Fruit fly (Drosophila melanogaster) whole organism, embryonic: Measurements from ENCODE around the gene CG33654.

Source experiments
- CG10274 ChIP-seq: fragments of 200-800 bp; sonication (Bioruptor generic); optimal IDR thresholded peaks from 3 replicates; lab custom pipeline; 2017; ENCODE audit warnings: missing biosample characterization, mild to moderate bottlenecking, missing genetic modification characterization
- CG10431 ChIP-seq: fragments of 200-800 bp; sonication (Bioruptor generic); optimal IDR thresholded peaks from 3 replicates; lab custom pipeline; 2018; ENCODE audit warnings: missing biosample characterization, mild to moderate bottlenecking, missing genetic modification characterization
- CG10543 ChIP-seq: fragments of 200-800 bp; sonication (Bioruptor generic); optimal IDR thresholded peaks from 3 replicates; lab custom pipeline; 2017; ENCODE audit warnings: missing biosample characterization, mild to moderate bottlenecking, missing genetic modification characterization, moderate library complexity
- CG10565 ChIP-seq: fragments of 200-800 bp; sonication (Bioruptor generic); optimal IDR thresholded peaks from 3 replicates; lab custom pipeline; 2016; ENCODE audit warnings: missing biosample characterization, mild to moderate bottlenecking, missing genetic modification characterization
- CG11696 ChIP-seq: fragments of 200-800 bp; sonication (Bioruptor generic); IDR thresholded peaks from 2 replicates; pipeline ENCODE4 v1.3.6; 2022; ENCODE audit warnings: missing biosample characterization, missing genetic modification characterization
- CG12104 ChIP-seq: fragments of 200-800 bp; sonication (Bioruptor generic); optimal IDR thresholded peaks from 3 replicates; lab custom pipeline; 2016; ENCODE audit warnings: missing biosample characterization, missing genetic modification characterization
- CG17361 ChIP-seq: fragments of 200-800 bp; sonication (Bioruptor generic); IDR thresholded peaks from 3 replicates; pipeline ENCODE4 v1.3.6; 2022; ENCODE audit warnings: missing biosample characterization, missing genetic modification characterization
- CG4424 ChIP-seq: fragments of 200-800 bp; sonication (Bioruptor generic); optimal IDR thresholded peaks from 3 replicates; lab custom pipeline; 2016; ENCODE audit warnings: missing biosample characterization, missing genetic modification characterization
- CG6272 ChIP-seq: fragments of 200-800 bp; sonication (Bioruptor generic); IDR thresholded peaks from 2 replicates; pipeline ENCODE4 v1.3.6; 2022; ENCODE audit warnings: missing biosample characterization, missing genetic modification characterization
- CG6791 ChIP-seq: fragments of 200-800 bp; sonication (Bioruptor generic); IDR thresholded peaks from 3 replicates; pipeline ENCODE4 v1.3.6; 2022; ENCODE audit warnings: missing biosample characterization, missing genetic modification characterization; ENCODE audit not compliant: partially characterized antibody
- CG6813 ChIP-seq: fragments of 200-800 bp; sonication (Bioruptor generic); optimal IDR thresholded peaks from 2 replicates; lab custom pipeline; 2017; ENCODE audit warnings: missing biosample characterization, missing genetic modification characterization, mild to moderate bottlenecking, moderate library complexity, missing genetic modification reagents
- CG7357 ChIP-seq: fragments of 200-800 bp; sonication (Bioruptor generic); IDR thresholded peaks from 3 replicates; pipeline ENCODE4 v1.3.6; 2022; ENCODE audit warnings: missing biosample characterization, missing genetic modification characterization
- CG7745 ChIP-seq: fragments of 200-800 bp; sonication (Bioruptor generic); optimal IDR thresholded peaks from 2 replicates; lab custom pipeline; 2018; ENCODE audit warnings: missing biosample characterization, mild to moderate bottlenecking, missing genetic modification characterization, moderate library complexity
- CG7928 ChIP-seq: fragments of 200-800 bp; sonication (Bioruptor generic); optimal IDR thresholded peaks from 2 replicates; lab custom pipeline; 2017; ENCODE audit warnings: missing biosample characterization, mild to moderate bottlenecking, missing genetic modification characterization
- CG7963 ChIP-seq: fragments of 200-800 bp; sonication (Bioruptor generic); IDR thresholded peaks from 3 replicates; pipeline ENCODE4 v1.3.6; 2022; ENCODE audit warnings: missing biosample characterization, missing genetic modification characterization; ENCODE audit not compliant: partially characterized antibody
- CG7987 ChIP-seq: fragments of 200-800 bp; sonication (Bioruptor generic); optimal IDR thresholded peaks from 2 replicates; lab custom pipeline; 2018; ENCODE audit warnings: missing biosample characterization, mild to moderate bottlenecking, missing genetic modification characterization, moderate library complexity
- CG8290 ChIP-seq, 3 experiments: fragments of 200-800 bp; sonication (Bioruptor generic); optimal IDR thresholded peaks; 2 replicates each; lab custom pipeline; 2016 to 2019; ENCODE audit warnings: missing biosample characterization in 3 of 3, missing genetic modification characterization in 3 of 3, mild to moderate bottlenecking in 2 of 3, moderate library complexity in 1 of 3
- CG9817 ChIP-seq: fragments of 200-800 bp; sonication (Bioruptor generic); optimal IDR thresholded peaks from 2 replicates; lab custom pipeline; 2018; ENCODE audit warnings: missing biosample characterization, mild to moderate bottlenecking, missing genetic modification characterization, moderate library complexity
- Elba2 ChIP-seq: fragments of 200-800 bp; sonication (Bioruptor generic); optimal IDR thresholded peaks from 3 replicates; lab custom pipeline; 2016; ENCODE audit warnings: missing biosample characterization, missing genetic modification characterization
- HLHmδ ChIP-seq: fragments of 200-800 bp; sonication (Bioruptor generic); optimal IDR thresholded peaks from 2 replicates; lab custom pipeline; 2018; ENCODE audit warnings: missing biosample characterization, mild to moderate bottlenecking, missing genetic modification characterization, moderate library complexity
- Hand ChIP-seq: fragments of 200-800 bp; sonication (Bioruptor generic); optimal IDR thresholded peaks from 2 replicates; lab custom pipeline; 2017; ENCODE audit warnings: mild to moderate bottlenecking, missing biosample characterization, missing genetic modification reagents, missing genetic modification characterization
- HmgD ChIP-seq: fragments of 200-800 bp; sonication (Bioruptor generic); optimal IDR thresholded peaks from 3 replicates; lab custom pipeline; 2016; ENCODE audit warnings: missing biosample characterization, missing genetic modification characterization
- Six4 ChIP-seq: fragments of 200-800 bp; sonication (Bioruptor generic); optimal IDR thresholded peaks from 2 replicates; lab custom pipeline; 2016; ENCODE audit warnings: missing biosample characterization, missing genetic modification characterization
- Sry-δ ChIP-seq: fragments of 200-800 bp; sonication (Bioruptor generic); optimal IDR thresholded peaks from 2 replicates; lab custom pipeline; 2016; ENCODE audit warnings: missing biosample characterization, missing genetic modification characterization
- Ssrp ChIP-seq: fragments of 200-800 bp; sonication (Bioruptor generic); optimal IDR thresholded peaks from 2 replicates; lab custom pipeline; 2018; ENCODE audit warnings: missing biosample characterization, mild to moderate bottlenecking, missing genetic modification characterization, moderate library complexity
- Stat92E ChIP-seq, 3 experiments: fragments of >200 bp in 2 of 3; fragments of 200-800 bp in 1 of 3; sonication (Bioruptor generic) in 1 of 3; optimal IDR thresholded peaks; 2 replicates each; lab custom pipeline; 2017 to 2019; ENCODE audit warnings: missing biosample characterization in 3 of 3, missing genetic modification characterization in 3 of 3, mild to moderate bottlenecking in 1 of 3, moderate library complexity in 1 of 3
- chn ChIP-seq: fragments of 200-800 bp; sonication (Bioruptor generic); optimal IDR thresholded peaks from 2 replicates; lab custom pipeline; 2016; ENCODE audit warnings: missing biosample characterization, missing genetic modification characterization
- ci ChIP-seq: fragments of 200-800 bp; sonication (Bioruptor generic); IDR thresholded peaks from 3 replicates; pipeline ENCODE4 v1.3.6; 2022; ENCODE audit warnings: missing biosample characterization, missing genetic modification characterization
- cwo ChIP-seq: fragments of 200-800 bp; sonication (Bioruptor generic); optimal IDR thresholded peaks from 3 replicates; lab custom pipeline; 2017; ENCODE audit warnings: missing biosample characterization, missing genetic modification characterization, mild to moderate bottlenecking, moderate library complexity, missing genetic modification reagents
- dan ChIP-seq: fragments of 200-800 bp; sonication (Bioruptor generic); IDR thresholded peaks from 2 replicates; pipeline ENCODE4 v1.3.6; 2022; ENCODE audit warnings: missing biosample characterization, missing genetic modification characterization
- esg ChIP-seq: fragments of 200-800 bp; sonication (Bioruptor generic); conservative IDR thresholded peaks from 2 replicates; pipeline ENCODE4 v1.3.6; 2022; ENCODE audit warnings: missing biosample characterization, missing genetic modification characterization
- h ChIP-seq: fragments of >200 bp; optimal IDR thresholded peaks from 2 replicates; lab custom pipeline; 2017
- kay ChIP-seq: fragments of 200-800 bp; sonication (Bioruptor generic); optimal IDR thresholded peaks from 2 replicates; lab custom pipeline; 2016; ENCODE audit warnings: missing biosample characterization, missing genetic modification characterization
- lbe ChIP-seq: fragments of 200-800 bp; sonication (Bioruptor generic); optimal IDR thresholded peaks from 2 replicates; lab custom pipeline; 2016; ENCODE audit warnings: missing biosample characterization, mild to moderate bottlenecking, missing genetic modification characterization
- maf-S ChIP-seq: fragments of 200-800 bp; sonication (Bioruptor generic); optimal IDR thresholded peaks from 2 replicates; lab custom pipeline; 2016; ENCODE audit warnings: missing biosample characterization, missing genetic modification characterization
- mirr ChIP-seq: fragments of 200-800 bp; sonication (Bioruptor generic); optimal IDR thresholded peaks from 3 replicates; lab custom pipeline; 2018; ENCODE audit warnings: missing biosample characterization, mild to moderate bottlenecking, missing genetic modification characterization
- nom ChIP-seq: fragments of 200-800 bp; sonication (Bioruptor generic); optimal IDR thresholded peaks from 2 replicates; lab custom pipeline; 2017; ENCODE audit warnings: missing biosample characterization, missing genetic modification characterization, mild to moderate bottlenecking, moderate library complexity, missing genetic modification reagents
- org-1 ChIP-seq: fragments of 200-800 bp; sonication (Bioruptor generic); optimal IDR thresholded peaks from 2 replicates; lab custom pipeline; 2017; ENCODE audit warnings: missing biosample characterization, missing genetic modification characterization
- prd ChIP-seq, 3 experiments: fragments of >200 bp in 2 of 3; fragments of 200-800 bp in 1 of 3; sonication (Bioruptor generic) in 1 of 3; optimal IDR thresholded peaks in 2 of 3; IDR thresholded peaks in 1 of 3; 2 replicates in 2 of 3; 3 replicates in 1 of 3; pipeline versions ENCODE4 v1.3.6 to Lab custom; 2017 to 2022; ENCODE audit warnings: missing biosample characterization in 1 of 3, missing genetic modification characterization in 1 of 3
- salm ChIP-seq: fragments of 200-800 bp; sonication (Bioruptor generic); optimal IDR thresholded peaks from 2 replicates; lab custom pipeline; 2018; ENCODE audit warnings: missing biosample characterization, mild to moderate bottlenecking, missing genetic modification characterization
- shn ChIP-seq: fragments of 200-800 bp; sonication (Bioruptor generic); optimal IDR thresholded peaks from 3 replicates; lab custom pipeline; 2016; ENCODE audit warnings: missing biosample characterization, missing genetic modification characterization
- ssp ChIP-seq: fragments of 200-800 bp; sonication (Bioruptor generic); IDR thresholded peaks from 2 replicates; pipeline ENCODE4 v1.3.6; 2022; ENCODE audit warnings: missing biosample characterization, missing genetic modification characterization
- stc ChIP-seq: fragments of 200-800 bp; sonication (Bioruptor generic); IDR thresholded peaks from 2 replicates; pipeline ENCODE4 v1.3.6; 2022; ENCODE audit warnings: missing biosample characterization, missing genetic modification characterization
- tll ChIP-seq, 2 experiments: fragments of 200-800 bp in 1 of 2; fragments of >200 bp in 1 of 2; sonication (Bioruptor generic) in 1 of 2; optimal IDR thresholded peaks; 2 replicates each; lab custom pipeline; 2017 to 2019; ENCODE audit warnings: missing biosample characterization in 2 of 2, missing genetic modification characterization in 2 of 2, mild to moderate bottlenecking in 1 of 2, moderate library complexity in 1 of 2
- vvl ChIP-seq: fragments of 200-800 bp; sonication (Bioruptor generic); IDR thresholded peaks from 2 replicates; pipeline ENCODE4 v1.3.6; 2022; ENCODE audit warnings: missing biosample characterization, missing genetic modification characterization
- wdn ChIP-seq: fragments of 200-800 bp; sonication (Bioruptor generic); IDR thresholded peaks from 2 replicates; pipeline ENCODE4 v1.3.6; 2022; ENCODE audit warnings: missing biosample characterization, missing genetic modification characterization
- zf30C ChIP-seq: fragments of 200-800 bp; sonication (Bioruptor generic); optimal IDR thresholded peaks from 3 replicates; lab custom pipeline; 2018; ENCODE audit warnings: missing biosample characterization, mild to moderate bottlenecking, missing genetic modification characterization

The CG33654 gene

DNA sequence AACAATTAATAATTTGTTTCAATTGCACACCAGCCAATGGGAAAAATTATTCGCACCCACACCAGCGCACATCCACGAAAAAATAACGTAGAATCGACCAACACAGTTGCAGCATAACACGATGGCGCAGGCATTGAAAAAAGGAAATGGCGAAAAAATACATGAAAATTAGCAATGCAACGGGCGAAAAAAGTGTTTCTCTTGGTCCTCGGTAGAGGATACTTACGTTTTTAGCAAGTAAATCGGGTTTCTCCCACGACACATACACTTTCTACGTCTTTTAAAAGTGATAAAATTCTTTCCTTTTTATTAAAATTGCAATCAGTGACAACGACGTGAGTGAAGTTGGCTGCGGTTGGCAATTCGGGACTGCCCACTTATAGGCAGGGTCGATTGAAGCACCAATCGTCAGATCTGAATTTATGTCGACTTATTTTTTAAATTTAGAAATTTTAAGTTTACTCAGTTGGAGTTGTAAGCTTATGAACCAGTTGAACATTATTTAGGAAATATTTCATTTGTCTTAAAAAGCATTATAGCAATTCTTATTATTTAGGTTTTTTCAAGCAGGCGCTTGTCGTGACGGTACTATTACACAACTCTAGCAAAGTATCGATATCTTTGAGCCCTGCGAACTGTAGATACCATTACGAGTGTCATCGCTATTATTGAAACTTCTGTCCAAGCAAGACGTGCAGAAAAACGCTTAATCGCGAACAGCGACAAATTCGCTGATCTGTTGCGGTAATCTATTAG, 5.5 kb downstream of the CG33654 start, which contains the start of the genes Kap-alpha3 and Son (continued):
- peak; percentile 93 for TF ChIP-seq chn (GFP tag; lab: Kevin White, UChicago)
- TF ChIP-seq maf-S (GFP tag; lab: Kevin White, UChicago), result peak; percentile 92
- peak; percentile 97 for TF ChIP-seq CG12104 (GFP tag; lab: Kevin White, UChicago)
- TF ChIP-seq Ssrp (tag; lab: Kevin White, UChicago), result peak; percentile 79
- peak; percentile 94 for TF ChIP-seq CG9817
- TF ChIP-seq CG10543, result peak; percentile 98
- peak; percentile 96 for TF ChIP-seq shn
- no peak for TF ChIP-seq prd (optimal IDR thresholded peaks at IDR 0.05; lab: Kevin White, UChicago)
- TF ChIP-seq prd (GFP tag; IDR thresholded peaks at IDR 0.05; lab: Robert Waterston, UW), result peak; percentile 89
- peak; percentile 97 for TF ChIP-seq HLHmδ (GFP tag; lab: Kevin White, UChicago)
- TF ChIP-seq Sry-δ (GFP tag; lab: Kevin White, UChicago), result peak; percentile 98
- TF ChIP-seq CG6791 (GFP tag; lab: Robert Waterston, UW), result peak; percentile 75
- TF ChIP-seq kay, result peak; percentile 80
- TF ChIP-seq CG10431 (GFP tag; lab: Kevin White, UChicago), result peak; percentile 92
- TF ChIP-seq Hand (GFP tag; lab: Kevin White, UChicago), result peak; percentile 82
- peak; percentile 76 for TF ChIP-seq Six4 (GFP tag; lab: Kevin White, UChicago)
- TF ChIP-seq CG10274 (GFP tag; lab: Kevin White, UChicago), result peak; percentile 88
- TF ChIP-seq h (lab: Kevin White, UChicago), result no peak
- TF ChIP-seq Stat92E (GFP tag; optimal IDR thresholded peaks at IDR 0.05; lab: Kevin White, UChicago), result peak in 1 of 3 experiments; percentile 60
- TF ChIP-seq zf30C (GFP tag; lab: Kevin White, UChicago), result peak; percentile 48
- TF ChIP-seq mirr (GFP tag; lab: Kevin White, UChicago), result peak; percentile 96
- TF ChIP-seq esg, result peak; percentile 72
- peak; percentile 87 for TF ChIP-seq lbe (GFP tag; lab: Kevin White, UChicago)
- TF ChIP-seq CG6272 (GFP tag; lab: Robert Waterston, UW), result peak; percentile 91
- peak; percentile 79 for TF ChIP-seq CG8290 (GFP tag; optimal IDR thresholded peaks at IDR 0.05; lab: Kevin White, UChicago)
- TF ChIP-seq CG8290 (tag; optimal IDR thresholded peaks at IDR 0.05; lab: Kevin White, UChicago), result peak; percentile 79 to 95
- TF ChIP-seq CG11696, result peak; percentile 67
- TF ChIP-seq wdn, result peak; percentile 74; the same call in 1 of the 2 replicates
- TF ChIP-seq dan (GFP tag; lab: Robert Waterston, UW), result no peak
- peak; percentile 72 for TF ChIP-seq CG7928 (GFP tag; lab: Kevin White, UChicago)
- peak; percentile 84 for TF ChIP-seq salm
- TF ChIP-seq vvl (GFP tag; lab: Robert Waterston, UW), result peak; percentile 91
- TF ChIP-seq HmgD (GFP tag; lab: Kevin White, UChicago), result peak; percentile 84
- TF ChIP-seq stc (GFP tag; lab: Robert Waterston, UW), result peak; percentile 83
- peak; percentile 92 for TF ChIP-seq nom (GFP tag; lab: Kevin White, UChicago)
- peak; percentile 79 for TF ChIP-seq CG10565
- peak; percentile 95 for TF ChIP-seq ci (GFP tag; lab: Robert Waterston, UW)
- peak; percentile 84 for TF ChIP-seq ssp (GFP tag; lab: Robert Waterston, UW)
- peak; percentile 97 for TF ChIP-seq CG7987 (GFP tag; lab: Kevin White, UChicago)
- no peak; the same call in 2 of the 3 replicates for TF ChIP-seq CG7963 (GFP tag; lab: Robert Waterston, UW)
- TF ChIP-seq tll (GFP tag; optimal IDR thresholded peaks at IDR 0.05; lab: Kevin White, UChicago), result peak; percentile 37 to 79
- peak; percentile 79 for TF ChIP-seq cwo
- TF ChIP-seq CG7745 (tag; lab: Kevin White, UChicago), result peak; percentile 42
- TF ChIP-seq org-1 (GFP tag; lab: Kevin White, UChicago), result peak; percentile 78
- TF ChIP-seq CG4424 (GFP tag; lab: Kevin White, UChicago), result peak; percentile 93
- TF ChIP-seq Elba2, result peak; percentile 5
- TF ChIP-seq CG6813 (GFP tag; lab: Kevin White, UChicago), result peak; percentile 85
- peak; percentile 71 for TF ChIP-seq CG7357 (GFP tag; lab: Robert Waterston, UW)
- TF ChIP-seq CG17361, result peak; percentile 97
